Fruit fly (Drosophila melanogaster) whole organism, prepupa: ENCODE results near the gene chas.

ENCODE experiments used
- CG1621 ChIP-seq: fragments of 200-800 bp; sonication (Bioruptor generic); optimal IDR thresholded peaks from 3 replicates; lab custom pipeline; 2018; ENCODE audit warnings: missing biosample characterization, mild to moderate bottlenecking, missing genetic modification characterization
- CG16779 ChIP-seq: fragments of 200-800 bp; sonication (Bioruptor generic); optimal IDR thresholded peaks from 3 replicates; lab custom pipeline; 2017; ENCODE audit warnings: missing biosample characterization, mild to moderate bottlenecking, missing genetic modification characterization
- CG6854 ChIP-seq: fragments of 200-800 bp; sonication (Bioruptor generic); optimal IDR thresholded peaks from 2 replicates; lab custom pipeline; 2017; ENCODE audit warnings: missing biosample characterization, mild to moderate bottlenecking, missing genetic modification characterization
- Hr4 ChIP-seq: fragments of 200-800 bp; sonication (Bioruptor generic); optimal IDR thresholded peaks from 3 replicates; lab custom pipeline; 2016; ENCODE audit warnings: missing biosample characterization, missing genetic modification characterization
- topi ChIP-seq: fragments of 200-800 bp; sonication (Bioruptor generic); optimal IDR thresholded peaks from 3 replicates; lab custom pipeline; 2016; ENCODE audit warnings: missing biosample characterization, missing genetic modification characterization

DNA sequence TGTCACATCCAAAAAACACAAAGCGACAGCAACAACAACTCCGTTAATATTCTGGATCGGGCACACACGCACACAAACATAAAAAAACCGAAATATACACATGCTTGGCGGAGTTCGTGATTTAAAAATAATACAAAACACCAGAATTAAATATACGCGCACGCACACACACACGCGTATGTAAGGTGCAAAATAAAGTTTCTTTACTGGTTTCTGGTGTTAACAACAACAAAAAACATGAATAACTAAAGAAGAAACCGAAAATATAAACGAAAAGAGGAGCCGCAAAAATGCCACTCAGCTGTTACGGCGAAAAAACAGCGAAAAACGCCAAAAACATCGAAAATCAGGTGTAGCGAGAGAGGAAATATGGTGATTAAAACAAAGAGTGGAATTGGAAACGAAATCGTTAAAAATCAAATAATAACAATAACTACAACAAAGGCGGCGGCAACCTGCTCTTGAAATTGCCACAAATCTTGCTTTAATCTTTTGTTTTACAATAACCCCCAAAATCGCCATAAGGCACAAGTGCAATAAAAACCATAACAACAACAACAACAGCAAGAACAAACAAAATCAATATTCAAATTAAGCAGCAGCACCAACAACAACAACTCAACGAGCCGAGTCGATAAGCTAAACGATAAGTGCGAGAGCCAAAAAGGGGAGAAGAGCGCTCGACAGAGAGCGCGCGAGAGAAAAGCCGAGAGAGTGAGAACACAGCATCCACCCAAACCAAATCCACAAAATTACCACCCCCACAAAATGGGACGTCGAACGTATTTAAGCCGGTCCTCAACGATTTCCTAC, 11.9 kb upstream of the chas start:
- no peak for TF ChIP-seq Hr4 (GFP tag; lab: Kevin White, UChicago)
- peak; percentile 54 for TF ChIP-seq CG6854
- no peak for TF ChIP-seq CG1621 (tag; lab: Kevin White, UChicago)
- TF ChIP-seq topi (GFP tag; lab: Kevin White, UChicago): no peak
- TF ChIP-seq CG16779 (tag; lab: Kevin White, UChicago): no peak
